Worm (Caenorhabditis elegans): ENCODE data around the gene fbxa-118.

Gene fbxa-118

ce11 chrV:19733728-19734127, 43.4 kb downstream of the fbxa-118 start:
- no peak for TF ChIP-seq ref-1 (GFP tag; conservative IDR thresholded peaks at IDR 0.05)
- no peak for TF ChIP-seq flt-1 (GFP tag; IDR thresholded peaks at IDR 0.05)
- no peak for TF ChIP-seq cog-1 (tag; optimal IDR thresholded peaks at IDR 0.05)
- TF ChIP-seq tab-1 (GFP tag; IDR thresholded peaks at IDR 0.05): no peak
- no peak for TF ChIP-seq med-1 (GFP tag; optimal IDR thresholded peaks at IDR 0.05; ENCODE audit: insufficient read depth)
- no peak for TF ChIP-seq klf-2 (GFP tag; conservative IDR thresholded peaks at IDR 0.05)
- no peak for TF ChIP-seq ztf-23 (GFP tag; IDR thresholded peaks at IDR 0.05)
- TF ChIP-seq ztf-29 (GFP tag; IDR thresholded peaks at IDR 0.05): no peak
- TF ChIP-seq T22C8.4 (GFP tag; IDR thresholded peaks at IDR 0.05): no peak

- no peak for TF ChIP-seq flt-1 (GFP tag; IDR thresholded peaks at IDR 0.05)
- no peak for TF ChIP-seq cog-1 (tag; optimal IDR thresholded peaks at IDR 0.05)
- TF ChIP-seq ztf-29 (GFP tag; IDR thresholded peaks at IDR 0.05): no peak
- no peak for TF ChIP-seq tab-1 (GFP tag; IDR thresholded peaks at IDR 0.05)
- TF ChIP-seq med-1 (GFP tag; optimal IDR thresholded peaks at IDR 0.05; ENCODE audit: insufficient read depth): no peak
- TF ChIP-seq klf-2 (GFP tag; conservative IDR thresholded peaks at IDR 0.05): no peak
- TF ChIP-seq T22C8.4 (GFP tag; IDR thresholded peaks at IDR 0.05): no peak
- TF ChIP-seq ref-1 (GFP tag; conservative IDR thresholded peaks at IDR 0.05): no peak
- no peak for TF ChIP-seq ztf-23 (GFP tag; IDR thresholded peaks at IDR 0.05)
These were observed 46.8 kb downstream of the fbxa-118 start, which contains the start of gene Y116F11A.1 for ce11 chrV:19730280-19730679. TSS of gene Y116F11A.1 (plus strand) at chrV:19730580.

- TF ChIP-seq ztf-23 (GFP tag; IDR thresholded peaks at IDR 0.05): no peak
- TF ChIP-seq med-1 (GFP tag; optimal IDR thresholded peaks at IDR 0.05; ENCODE audit: insufficient read depth): no peak
- TF ChIP-seq tab-1 (GFP tag; IDR thresholded peaks at IDR 0.05): no peak
- TF ChIP-seq klf-2 (GFP tag; conservative IDR thresholded peaks at IDR 0.05): no peak
- TF ChIP-seq cog-1 (tag; optimal IDR thresholded peaks at IDR 0.05): no peak
- TF ChIP-seq flt-1 (GFP tag; IDR thresholded peaks at IDR 0.05): no peak
- TF ChIP-seq ref-1 (GFP tag; conservative IDR thresholded peaks at IDR 0.05): no peak
- TF ChIP-seq T22C8.4 (GFP tag; IDR thresholded peaks at IDR 0.05): no peak
- TF ChIP-seq ztf-29 (GFP tag; IDR thresholded peaks at IDR 0.05): no peak
These were observed 48.4 kb downstream of the fbxa-118 start, which contains the start of gene Y116F11A.3 for ce11 chrV:19728731-19729130. TSS of gene Y116F11A.3 (plus strand) at chrV:19729031.

- TF ChIP-seq klf-2 (GFP tag; conservative IDR thresholded peaks at IDR 0.05): no peak
- no peak for TF ChIP-seq flt-1 (GFP tag; IDR thresholded peaks at IDR 0.05)
- no peak for TF ChIP-seq med-1 (GFP tag; optimal IDR thresholded peaks at IDR 0.05; ENCODE audit: insufficient read depth)
- no peak for TF ChIP-seq cog-1 (tag; optimal IDR thresholded peaks at IDR 0.05)
- no peak for TF ChIP-seq T22C8.4 (GFP tag; IDR thresholded peaks at IDR 0.05)
These were observed 49.1 kb downstream of the fbxa-118 start for ce11 chrV:19727990-19728389.

Data from whole organism, midembryonic.